Fruit fly (Drosophila melanogaster): ENCODE measurements around the gene Snoo.

Snoo gene

dm6 chr2L:7997290-7998079, 13.5 kb upstream of the Snoo start (continued):
- TF ChIP-seq CG8924 (tag; optimal IDR thresholded peaks at IDR 0.05) (peak; percentile 11), z (GFP tag; IDR thresholded peaks at IDR 0.05) (no peak), CG15601 (tag; optimal IDR thresholded peaks at IDR 0.05) (peak; percentile 5), rib (GFP tag; IDR thresholded peaks at IDR 0.05) (no peak), Scr (GFP tag; IDR thresholded peaks at IDR 0.05; ENCODE audit: partially characterized antibody) (no peak), esg (GFP tag; conservative IDR thresholded peaks at IDR 0.05) (0 out of 2 replicates have a peak, but pooled peaks have one; percentile 10), br (optimal IDR thresholded peaks at IDR 0.05) (no peak), CG10654 (GFP tag; optimal IDR thresholded peaks at IDR 0.05) (no peak), nau (GFP tag; optimal IDR thresholded peaks at IDR 0.05) (no peak), CG7556 (GFP tag; optimal IDR thresholded peaks at IDR 0.05) (no peak), CG3838 (GFP tag; optimal IDR thresholded peaks at IDR 0.05) (no peak), CG10147 (GFP tag; optimal IDR thresholded peaks at IDR 0.05) (no peak), dm (GFP tag; optimal IDR thresholded peaks at IDR 0.05) (no peak), CG16779 (GFP tag; IDR thresholded peaks at IDR 0.05) (no peak), CG6765 (GFP tag; optimal IDR thresholded peaks at IDR 0.05) (no peak), gsb (GFP tag; IDR thresholded peaks at IDR 0.05) (no peak), grau (tag; optimal IDR thresholded peaks at IDR 0.05) (peak; percentile 31), disco-r (GFP tag; optimal IDR thresholded peaks at IDR 0.05) (no peak), H2.0 (GFP tag; IDR thresholded peaks at IDR 0.05) (no peak), Aef1 (GFP tag; IDR thresholded peaks at IDR 0.05) (0 out of 3 replicates have a peak, but pooled peaks have one; percentile 16), CG1233 (GFP tag; optimal IDR thresholded peaks at IDR 0.05) (no peak), Drgx (GFP tag; IDR thresholded peaks at IDR 0.05) (0 out of 2 replicates have a peak, but pooled peaks have one; percentile 40), CG1832 (GFP tag; optimal IDR thresholded peaks at IDR 0.05) (no peak), ara (GFP tag; IDR thresholded peaks at IDR 0.05) (no peak), ap (GFP tag; IDR thresholded peaks at IDR 0.05) (no peak), Max (GFP tag; optimal IDR thresholded peaks at IDR 0.05) (no peak), cad (GFP tag; optimal IDR thresholded peaks at IDR 0.05) (no peak), pnt (GFP tag; optimal IDR thresholded peaks at IDR 0.05) (no peak), wor (GFP tag; IDR thresholded peaks at IDR 0.05) (no peak), prd (optimal IDR thresholded peaks at IDR 0.05) (no peak), prd (GFP tag; IDR thresholded peaks at IDR 0.05) (peak; percentile 45; the same call in 1 of the 3 replicates), Poxn (GFP tag; IDR thresholded peaks at IDR 0.05) (no peak), Xrp1 (GFP tag; IDR thresholded peaks at IDR 0.05) (peak; percentile 59; the same call in 1 of the 2 replicates), H15 (GFP tag; IDR thresholded peaks at IDR 0.05) (no peak), Ets65A (GFP tag) (peak; percentile 33), row (GFP tag; IDR thresholded peaks at IDR 0.05) (0 out of 3 replicates have a peak, but pooled peaks have one; percentile 15), Ptx1 (GFP tag; IDR thresholded peaks at IDR 0.05) (no peak), Hr78 (GFP tag; optimal IDR thresholded peaks at IDR 0.05) (no peak), CG2199 (GFP tag; IDR thresholded peaks at IDR 0.05) (0 out of 3 replicates have a peak, but pooled peaks have one; percentile 18), Xbp1 (GFP tag; optimal IDR thresholded peaks at IDR 0.05) (no peak), CG11456 (GFP tag; IDR thresholded peaks at IDR 0.05) (no peak), NK7.1 (GFP tag; optimal IDR thresholded peaks at IDR 0.05) (no peak), CG2116 (GFP tag; optimal IDR thresholded peaks at IDR 0.05) (no peak), grn (GFP tag; optimal IDR thresholded peaks at IDR 0.05) (peak; percentile 53)

Measured in whole organism, embryonic.